Fruit fly (Drosophila melanogaster) whole organism, larva: ENCODE results near the gene CG44013.

Experiments
- noc ChIP-seq: fragments of 200-800 bp; sonication (Bioruptor generic); optimal IDR thresholded peaks from 3 replicates; lab custom pipeline; 2019; ENCODE audit warnings: missing biosample characterization, mild to moderate bottlenecking, missing genetic modification characterization, moderate library complexity

Gene CG44013

dm6 chr3R:15507760-15508159 is 2.0 kb downstream of the CG44013 start:
- TF ChIP-seq noc (tag; lab: Kevin White, UChicago), result no peak

DNA sequence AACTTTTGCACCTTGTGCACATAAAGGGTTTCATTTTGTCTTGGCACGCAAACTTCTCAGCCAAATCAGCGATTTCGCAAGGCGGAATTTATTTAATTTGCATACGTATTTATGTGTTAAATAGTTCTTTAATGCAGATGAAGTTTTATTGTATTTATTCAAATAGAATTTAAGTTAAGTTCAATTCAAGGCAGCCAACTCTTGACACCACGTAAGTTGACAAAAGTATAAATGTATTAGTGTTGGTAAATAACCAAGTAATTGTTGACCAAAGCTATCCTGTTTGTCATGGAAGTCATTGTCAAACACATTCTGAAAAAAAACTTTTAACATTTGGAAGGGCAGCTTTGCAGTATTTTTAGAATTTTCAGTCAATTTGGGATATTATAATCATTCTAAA is 15.4 kb downstream of the CG44013 start, which contains the start of gene maca:
TSS of gene maca (plus strand) at position 301 of the 400 bp plus-strand sequence.
- no peak for TF ChIP-seq noc (tag; lab: Kevin White, UChicago)

DNA sequence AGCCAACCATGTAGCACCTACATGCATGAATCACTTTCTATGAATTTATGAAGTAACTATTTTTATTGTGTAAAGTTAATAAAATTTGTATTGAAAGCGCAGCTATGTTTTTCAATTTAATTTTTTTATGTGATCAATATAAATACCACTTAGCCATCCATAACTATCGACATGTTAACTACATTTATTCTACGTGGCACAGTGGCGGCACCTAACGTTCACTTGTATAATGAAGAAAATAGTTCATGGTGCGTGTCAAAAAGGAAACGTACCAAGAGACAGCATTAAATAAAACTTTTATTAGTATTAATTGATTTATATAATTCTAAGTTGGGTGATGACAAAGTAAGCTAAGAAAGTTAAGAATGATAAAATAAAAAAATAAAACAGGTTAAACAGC is 16.5 kb downstream of the CG44013 start:
- TF ChIP-seq noc (tag; lab: Kevin White, UChicago), result no peak

DNA sequence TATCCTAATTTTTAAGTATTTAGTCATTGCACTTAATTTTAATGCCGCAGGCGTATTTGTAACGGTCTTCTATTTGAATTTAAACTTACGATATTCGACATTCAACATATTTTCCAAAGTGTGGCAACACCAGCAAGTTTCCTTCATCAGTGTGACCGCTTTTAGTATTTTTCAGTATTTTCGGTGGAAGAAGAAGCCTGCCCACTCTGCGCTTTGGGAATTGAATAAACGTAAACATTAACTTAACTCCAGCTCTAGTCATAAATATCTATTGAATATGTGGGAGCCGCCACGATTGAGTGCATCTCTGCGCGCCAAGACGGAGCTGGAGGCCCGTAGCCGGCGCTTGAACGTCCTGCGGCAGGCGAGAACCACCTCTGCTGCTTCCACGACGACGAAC is 23.9 kb downstream of the CG44013 start, which contains the start of gene obe:
TSS of gene obe (plus strand) at position 185 of the 400 bp plus-strand sequence.
- TF ChIP-seq noc (tag; lab: Kevin White, UChicago), result no peak

DNA sequence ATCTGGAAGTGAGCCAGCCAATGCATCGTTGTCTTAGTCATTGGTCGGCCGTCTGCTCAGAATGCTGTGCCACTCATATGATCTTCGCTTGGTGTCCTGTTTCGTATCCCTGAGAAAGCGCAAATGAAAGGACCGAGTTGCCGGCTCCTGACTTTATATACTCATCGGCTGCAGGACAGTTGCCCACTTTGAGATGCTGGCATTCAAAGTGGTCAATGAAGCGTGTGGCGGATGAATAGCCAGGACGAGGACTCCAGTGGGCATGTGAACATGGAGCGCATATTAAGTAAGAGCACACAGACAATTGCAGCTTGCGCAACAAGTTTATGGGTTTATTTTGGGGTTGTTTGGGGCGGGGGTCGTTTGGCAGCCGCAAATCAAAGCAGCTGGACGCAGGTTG is 24.4 kb downstream of the CG44013 start, which contains the start of gene Trissin:
TSS of gene Trissin (minus strand) at position 101 of the 400 bp plus-strand sequence.
- TF ChIP-seq noc (tag; lab: Kevin White, UChicago), result no peak

dm6 chr3R:15482858-15483257 is 26.9 kb downstream of the CG44013 start, which contains the start of gene Rh6:
Rh6 (plus strand) TSS chr3R:15483158.
- no peak for TF ChIP-seq noc (tag; lab: Kevin White, UChicago)

dm6 chr3R:15481606-15482005 is 28.1 kb downstream of the CG44013 start, which contains the start of gene B9d1:
B9d1 (plus strand) TSS chr3R:15481906.
- no peak for TF ChIP-seq noc (tag; lab: Kevin White, UChicago)

dm6 chr3R:15480068-15480467 is 29.6 kb downstream of the CG44013 start:
- TF ChIP-seq noc (tag; lab: Kevin White, UChicago), result no peak

DNA sequence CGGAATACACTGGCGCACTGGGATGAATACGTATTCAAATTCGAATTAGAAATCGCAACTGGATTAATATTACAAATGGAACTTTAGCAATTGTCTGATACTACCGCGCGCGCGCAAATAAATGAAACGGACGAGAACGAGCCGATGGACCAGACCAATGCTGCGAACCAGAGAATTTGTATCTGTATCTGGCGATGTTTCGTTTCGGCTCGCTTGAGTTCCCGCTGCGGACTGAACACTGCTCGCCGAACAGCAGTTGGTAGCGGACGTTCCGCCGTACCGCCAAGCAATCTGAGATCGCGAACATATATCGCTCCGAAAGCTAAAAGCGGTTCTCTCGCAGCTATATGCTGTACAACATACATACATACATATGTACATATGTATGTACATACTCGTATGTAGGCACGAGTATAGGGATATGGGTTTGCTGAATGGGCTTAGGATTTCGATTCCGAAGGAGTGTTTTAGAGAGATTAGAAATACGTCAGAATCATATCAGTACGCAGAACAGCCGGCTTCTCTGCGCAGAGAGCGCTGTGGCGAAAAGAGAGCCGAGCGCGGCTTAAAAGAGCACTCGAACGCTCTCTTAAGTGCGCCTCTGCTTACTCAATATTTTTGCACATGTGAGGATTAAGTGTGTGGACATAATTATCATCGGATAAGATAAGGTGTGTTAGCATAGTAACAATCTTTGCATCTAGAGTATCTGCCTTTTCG is 33.6 kb downstream of the CG44013 start, which contains the start of gene AdamTS-A:
TSS of gene AdamTS-A (minus strand) at position 221 of the 720 bp plus-strand sequence.
- TF ChIP-seq noc (tag; lab: Kevin White, UChicago), result no peak

dm6 chr3R:15474820-15475219 is 34.9 kb downstream of the CG44013 start:
- no peak for TF ChIP-seq noc (tag; lab: Kevin White, UChicago)

DNA sequence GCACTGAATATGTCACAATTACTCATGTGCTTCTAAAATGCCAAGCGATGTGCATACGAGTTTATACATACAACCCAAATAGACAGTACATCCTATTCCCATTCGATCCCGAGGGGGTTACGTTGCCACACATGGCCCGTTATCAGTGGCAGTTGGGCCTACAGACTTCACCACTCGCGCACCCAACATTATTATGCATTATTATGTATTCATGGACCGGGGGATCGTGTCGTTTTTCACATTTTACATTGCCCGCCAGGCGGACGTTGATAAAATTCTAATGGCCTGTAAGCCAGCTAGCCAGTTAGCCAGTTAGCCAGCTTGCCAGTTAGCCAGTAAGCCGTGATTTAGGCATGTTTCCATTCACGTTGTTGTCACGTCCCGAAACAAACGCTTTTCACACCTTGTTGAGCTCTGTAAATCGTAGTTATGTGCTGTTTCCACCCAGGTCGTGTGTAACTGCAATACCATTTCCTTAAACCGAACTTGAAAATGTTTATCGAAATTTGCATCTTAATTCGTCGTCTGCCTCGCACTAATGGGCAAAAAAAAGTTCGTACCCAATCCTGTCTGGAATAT is 36.3 kb downstream of the CG44013 start:
- no peak for TF ChIP-seq noc (tag; lab: Kevin White, UChicago)

dm6 chr3R:15472753-15473212 is 36.9 kb downstream of the CG44013 start:
- peak; percentile 90 for TF ChIP-seq noc (tag; lab: Kevin White, UChicago)

dm6 chr3R:15471742-15472141 is 38.0 kb downstream of the CG44013 start:
- peak; percentile 29 for TF ChIP-seq noc (tag; lab: Kevin White, UChicago)

DNA sequence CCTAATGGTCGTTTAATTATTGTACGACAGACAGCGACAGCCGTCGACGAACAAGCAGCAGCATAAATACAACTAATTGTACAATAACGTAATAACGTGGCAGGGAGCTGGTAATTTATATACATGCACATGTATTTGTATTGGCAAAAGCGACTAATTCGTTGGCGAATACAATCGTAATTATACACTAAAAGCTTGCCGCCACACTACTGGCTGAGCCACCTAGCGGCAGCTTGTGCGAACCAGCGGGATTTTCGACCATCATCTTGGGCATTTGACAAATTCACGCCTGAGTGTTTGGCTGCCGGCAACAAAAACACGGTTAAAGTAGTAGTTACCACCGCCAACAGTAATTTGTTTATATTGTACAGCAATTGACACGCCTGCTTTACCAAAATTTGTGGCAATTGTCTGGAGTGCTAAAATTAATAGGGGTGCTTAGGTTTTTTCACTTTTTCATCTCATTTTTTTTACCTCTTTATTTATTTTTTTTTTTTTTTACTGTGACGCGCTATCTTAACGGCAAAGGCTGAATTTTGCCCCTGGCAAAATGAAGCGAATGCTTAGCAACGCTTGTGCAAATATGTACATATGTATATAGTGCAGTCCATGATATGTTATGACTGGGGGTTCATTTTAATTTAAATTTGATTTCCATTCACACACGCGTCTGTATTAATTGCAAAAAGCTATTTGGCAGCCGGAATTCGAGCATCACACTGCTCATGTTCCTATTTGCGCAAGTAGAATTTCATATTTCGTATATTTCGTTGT is 41.5 kb downstream of the CG44013 start:
- no peak for TF ChIP-seq noc (tag; lab: Kevin White, UChicago)

DNA sequence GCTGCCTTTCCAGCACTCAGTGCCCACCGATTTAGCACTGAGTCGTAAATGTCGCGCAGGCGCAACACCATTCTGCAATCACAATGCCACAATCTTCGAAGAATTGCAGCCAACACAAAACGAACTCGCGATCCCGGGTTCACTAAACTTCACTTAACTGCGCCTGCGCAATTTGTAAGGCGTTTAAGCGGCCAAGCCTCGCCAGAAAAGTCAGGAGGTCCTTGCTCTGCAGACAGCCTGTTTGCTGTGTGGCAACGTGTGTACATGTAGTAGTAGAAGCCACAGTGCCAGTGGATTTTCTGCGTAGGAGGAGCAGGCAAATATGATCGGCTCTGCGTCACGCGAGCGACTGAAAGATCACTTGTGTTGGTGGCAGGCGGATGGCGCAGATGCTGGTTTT is 46.5 kb downstream of the CG44013 start:
- TF ChIP-seq noc (tag; lab: Kevin White, UChicago), result no peak
